Worm (Caenorhabditis elegans): ENCODE results near the gene clec-225.

The clec-225 gene

DNA sequence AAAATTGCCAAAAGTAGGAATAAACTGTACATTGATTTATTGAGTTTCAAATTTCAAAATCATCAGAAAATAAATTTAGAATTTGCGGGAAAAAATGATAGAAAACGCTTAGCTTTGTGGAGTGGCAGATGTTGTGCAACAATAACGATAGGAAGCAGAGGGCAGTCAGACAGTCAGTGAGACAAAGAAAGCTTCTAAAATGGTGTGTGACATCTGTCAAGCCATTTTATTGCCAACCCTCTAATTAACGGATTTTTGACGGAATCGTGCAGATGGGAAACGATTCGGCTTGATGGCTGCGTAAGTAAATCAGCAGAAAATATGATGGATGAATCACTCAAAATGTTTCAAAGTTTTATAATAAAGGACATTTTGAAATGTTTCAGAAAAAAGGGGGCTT is 14.6 kb downstream of the clec-225 start, which contains the start of gene max-1:
Gene max-1 (minus strand): TSS at position 124 of the 400 bp plus-strand sequence.
- TF ChIP-seq hmbx-1 (tag; optimal IDR thresholded peaks at IDR 0.05) (no peak), ceh-36 (tag; optimal IDR thresholded peaks at IDR 0.05) (no peak)

DNA sequence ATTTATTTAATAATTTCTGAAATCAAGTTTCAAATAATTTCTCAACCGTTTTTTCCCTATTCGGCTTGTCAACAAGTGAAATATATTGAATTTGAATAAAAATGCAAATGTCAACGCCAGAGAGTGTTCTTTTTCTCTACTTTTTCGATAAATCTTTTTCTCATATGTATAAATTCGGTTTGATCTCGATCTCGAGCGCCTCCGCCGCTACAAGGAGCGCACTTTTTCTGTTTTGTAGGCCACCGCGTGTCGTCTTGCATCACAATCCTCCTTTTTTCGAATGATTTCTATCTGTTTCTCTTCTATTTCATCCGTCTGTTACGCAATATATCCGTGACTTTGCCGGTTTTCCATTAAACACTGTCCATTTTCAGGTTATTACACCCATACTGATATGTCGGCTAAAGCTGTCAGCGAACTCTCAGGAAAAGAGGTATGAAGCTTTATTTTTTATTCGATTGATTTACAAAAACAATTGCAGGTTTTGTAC is 18.5 kb downstream of the clec-225 start, which contains the start of gene acly-2:
Gene acly-2 (plus strand): TSS at position 375 of the 490 bp plus-strand sequence.
- TF ChIP-seq hnd-1 (tag; optimal IDR thresholded peaks at IDR 0.05): no peak
- no peak for TF ChIP-seq aly-1 (tag; optimal IDR thresholded peaks at IDR 0.05)
- no peak for TF ChIP-seq ets-7 (tag; optimal IDR thresholded peaks at IDR 0.05)
- no peak for TF ChIP-seq flt-1 (GFP tag; IDR thresholded peaks at IDR 0.05)
- no peak for TF ChIP-seq hmg-4 (GFP tag; optimal IDR thresholded peaks at IDR 0.05)
- no peak for TF ChIP-seq ceh-36 (tag; optimal IDR thresholded peaks at IDR 0.05)
- TF ChIP-seq ceh-13 (GFP tag; optimal IDR thresholded peaks at IDR 0.05): no peak
- TF ChIP-seq B0310.2 (tag; optimal IDR thresholded peaks at IDR 0.05): no peak
- no peak for TF ChIP-seq tra-4 (tag; optimal IDR thresholded peaks at IDR 0.05)
- TF ChIP-seq tbx-11 (GFP tag; IDR thresholded peaks at IDR 0.05): no peak
- TF ChIP-seq ama-1 (optimal IDR thresholded peaks at IDR 0.05): no peak

DNA sequence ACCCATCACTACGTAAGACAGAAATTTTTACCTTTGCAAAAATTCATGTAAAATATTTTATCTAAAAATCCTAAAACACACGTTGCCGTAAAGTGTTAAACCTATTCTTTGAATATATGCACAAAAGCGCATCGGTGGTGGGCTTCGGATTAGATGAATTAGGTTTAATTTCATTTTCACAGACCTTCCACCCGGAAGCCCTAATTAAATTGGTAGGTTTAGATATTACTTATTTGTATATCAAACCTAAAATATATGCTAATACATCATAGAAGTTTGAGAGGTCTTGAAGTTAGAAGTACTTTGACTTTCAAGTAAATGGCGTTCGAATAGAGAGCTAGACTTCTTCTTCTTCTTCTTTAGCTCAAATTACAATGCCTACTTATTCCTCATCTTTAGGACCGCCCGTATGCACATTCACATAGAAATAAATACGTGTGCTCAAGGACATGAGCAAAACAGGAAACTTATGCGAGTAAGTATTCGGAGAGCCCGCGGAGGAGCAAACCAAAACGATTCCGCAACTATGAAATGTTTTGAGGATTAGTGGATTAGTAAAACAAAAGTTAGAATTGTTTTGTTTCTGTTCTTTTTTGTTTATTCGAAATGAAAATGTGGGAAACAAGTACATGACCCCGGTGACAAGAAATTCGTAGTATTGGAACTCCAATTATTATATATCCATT is 20.0 kb downstream of the clec-225 start:
- TF ChIP-seq ceh-36 (tag; optimal IDR thresholded peaks at IDR 0.05): no peak
- TF ChIP-seq pes-1 (GFP tag; IDR thresholded peaks at IDR 0.05): no peak
- no peak for TF ChIP-seq ama-1 (optimal IDR thresholded peaks at IDR 0.05)
- TF ChIP-seq flt-1 (GFP tag; IDR thresholded peaks at IDR 0.05): no peak
- no peak for TF ChIP-seq hnd-1 (tag; optimal IDR thresholded peaks at IDR 0.05)
- TF ChIP-seq F13C5.2 (tag; optimal IDR thresholded peaks at IDR 0.05): no peak
- TF ChIP-seq sea-1 (GFP tag; conservative IDR thresholded peaks at IDR 0.05): no peak
- TF ChIP-seq tra-4 (tag; optimal IDR thresholded peaks at IDR 0.05): no peak
- no peak for TF ChIP-seq hmbx-1 (tag; optimal IDR thresholded peaks at IDR 0.05)
- TF ChIP-seq hmg-4 (GFP tag; optimal IDR thresholded peaks at IDR 0.05): no peak

DNA sequence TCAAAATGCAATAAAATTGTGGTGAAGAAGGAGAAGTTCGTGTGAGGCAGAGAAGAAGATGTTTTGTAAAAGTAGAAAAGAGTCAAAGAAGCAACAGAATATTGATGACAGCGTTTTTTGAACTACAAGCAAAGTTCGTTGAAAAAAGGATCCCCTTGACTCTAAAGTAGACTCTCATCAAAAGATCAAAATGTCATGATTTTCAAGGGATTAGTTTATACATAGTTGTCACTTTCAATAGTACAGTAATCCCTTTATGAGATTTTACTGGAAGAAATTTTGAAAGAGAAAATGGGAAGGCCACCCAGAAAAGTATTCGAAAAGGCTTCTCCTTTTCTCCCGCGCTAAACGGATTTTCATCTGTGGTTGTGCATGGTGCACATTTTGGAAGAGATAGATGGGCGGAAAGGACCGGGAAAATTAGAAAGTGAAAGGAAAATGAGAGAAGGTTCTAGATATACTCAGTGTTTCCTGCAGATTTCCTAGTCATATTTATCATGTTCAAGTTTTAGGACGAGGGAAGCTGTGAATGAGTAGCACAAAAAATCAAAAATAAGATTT is 21.7 kb downstream of the clec-225 start:
- no peak for TF ChIP-seq F13C5.2 (tag; optimal IDR thresholded peaks at IDR 0.05)
- no peak for TF ChIP-seq pes-1 (GFP tag; IDR thresholded peaks at IDR 0.05)
- no peak for TF ChIP-seq tbx-11 (GFP tag; IDR thresholded peaks at IDR 0.05)
- no peak for TF ChIP-seq B0310.2 (tag; optimal IDR thresholded peaks at IDR 0.05)
- no peak for TF ChIP-seq aly-1 (tag; optimal IDR thresholded peaks at IDR 0.05)
- no peak for TF ChIP-seq hnd-1 (tag; optimal IDR thresholded peaks at IDR 0.05)
- TF ChIP-seq hmbx-1 (tag; optimal IDR thresholded peaks at IDR 0.05): no peak
- no peak for TF ChIP-seq ets-7 (tag; optimal IDR thresholded peaks at IDR 0.05)
- TF ChIP-seq ceh-36 (tag; optimal IDR thresholded peaks at IDR 0.05): no peak
- TF ChIP-seq flt-1 (GFP tag; IDR thresholded peaks at IDR 0.05): no peak
- TF ChIP-seq sea-1 (GFP tag; conservative IDR thresholded peaks at IDR 0.05): no peak
- no peak for TF ChIP-seq hmg-4 (GFP tag; optimal IDR thresholded peaks at IDR 0.05)
- no peak for TF ChIP-seq scrt-1 (GFP tag; IDR thresholded peaks at IDR 0.05)
- no peak for TF ChIP-seq tbx-37 (GFP tag; conservative IDR thresholded peaks at IDR 0.05)
- no peak for TF ChIP-seq ceh-13 (GFP tag; optimal IDR thresholded peaks at IDR 0.05)
- no peak for TF ChIP-seq ama-1 (optimal IDR thresholded peaks at IDR 0.05)
- no peak for TF ChIP-seq tra-4 (tag; optimal IDR thresholded peaks at IDR 0.05)

DNA sequence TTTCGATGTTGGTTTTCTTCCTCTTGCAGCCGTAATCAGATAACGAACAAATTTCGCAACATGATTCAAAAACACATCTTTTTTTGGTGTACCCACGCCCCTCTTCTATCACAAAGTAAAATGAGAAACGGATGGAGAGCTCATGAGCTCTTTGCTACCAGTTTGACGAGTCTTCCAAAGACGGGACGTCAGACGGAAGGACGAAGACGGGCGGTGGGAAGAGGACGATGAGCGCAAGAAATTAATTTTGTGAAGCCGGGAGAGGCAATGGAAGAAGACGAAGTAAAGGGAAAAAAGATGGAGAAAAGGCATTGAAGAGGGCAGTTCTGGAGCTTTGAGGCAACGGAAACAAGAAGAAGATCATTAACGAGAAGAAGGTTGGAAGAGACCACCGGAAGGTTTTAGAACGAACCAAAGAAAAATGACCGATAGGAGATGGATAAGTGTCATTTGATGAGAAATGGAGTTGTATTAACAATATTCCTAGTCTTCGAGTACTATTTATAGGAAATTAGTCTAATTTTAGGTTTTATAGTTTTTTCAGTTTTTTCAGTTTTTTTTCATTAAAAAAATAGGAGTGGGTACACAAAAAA is 23.0 kb downstream of the clec-225 start:
- TF ChIP-seq ets-7 (tag; optimal IDR thresholded peaks at IDR 0.05) (no peak), ceh-36 (tag; optimal IDR thresholded peaks at IDR 0.05) (no peak), flt-1 (GFP tag; IDR thresholded peaks at IDR 0.05) (no peak), F13C5.2 (tag; optimal IDR thresholded peaks at IDR 0.05) (no peak), ama-1 (optimal IDR thresholded peaks at IDR 0.05) (no peak), B0310.2 (tag; optimal IDR thresholded peaks at IDR 0.05) (no peak), tra-4 (tag; optimal IDR thresholded peaks at IDR 0.05) (no peak), hmg-4 (GFP tag; optimal IDR thresholded peaks at IDR 0.05) (no peak), sea-1 (GFP tag; conservative IDR thresholded peaks at IDR 0.05) (no peak), tbx-11 (GFP tag; IDR thresholded peaks at IDR 0.05) (no peak), pes-1 (GFP tag; IDR thresholded peaks at IDR 0.05) (no peak), aly-1 (tag; optimal IDR thresholded peaks at IDR 0.05) (no peak), scrt-1 (GFP tag; IDR thresholded peaks at IDR 0.05) (no peak), ceh-13 (GFP tag; optimal IDR thresholded peaks at IDR 0.05) (no peak), hmbx-1 (tag; optimal IDR thresholded peaks at IDR 0.05) (no peak), hnd-1 (tag; optimal IDR thresholded peaks at IDR 0.05) (no peak), tbx-37 (GFP tag; conservative IDR thresholded peaks at IDR 0.05) (no peak)

DNA sequence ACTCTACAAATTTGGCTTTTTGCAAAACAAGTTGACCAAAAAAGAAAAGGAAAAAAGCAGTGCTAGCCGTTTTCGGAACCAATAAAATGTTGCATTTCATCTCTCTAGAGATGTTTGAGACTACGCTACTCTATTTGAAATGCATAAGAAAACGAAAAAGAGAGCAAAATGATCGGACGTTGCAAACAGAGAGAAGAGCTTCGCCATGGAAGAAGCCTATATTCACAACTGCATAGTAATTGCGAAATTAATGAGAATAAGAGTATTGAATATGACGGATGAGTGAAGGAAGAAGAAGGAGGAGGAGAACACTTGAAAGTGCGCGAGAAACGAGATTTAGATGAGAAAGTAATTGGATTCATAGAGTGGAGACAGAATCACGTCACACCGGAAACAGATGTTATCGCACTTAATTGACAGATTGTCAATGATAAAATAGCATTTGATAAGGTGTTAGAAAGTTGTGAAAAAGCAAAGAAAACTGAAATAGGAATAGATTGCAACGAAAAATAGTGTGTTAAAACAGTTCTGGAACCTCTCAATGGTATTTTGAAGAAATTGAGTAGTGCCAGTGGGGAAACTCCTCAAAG is 28.8 kb downstream of the clec-225 start:
- TF ChIP-seq sea-1 (GFP tag; conservative IDR thresholded peaks at IDR 0.05): no peak
- no peak for TF ChIP-seq hmbx-1 (tag; optimal IDR thresholded peaks at IDR 0.05)
- no peak for TF ChIP-seq hnd-1 (tag; optimal IDR thresholded peaks at IDR 0.05)
- TF ChIP-seq ceh-13 (GFP tag; optimal IDR thresholded peaks at IDR 0.05): no peak
- TF ChIP-seq ceh-36 (tag; optimal IDR thresholded peaks at IDR 0.05): no peak
- TF ChIP-seq tbx-11 (GFP tag; IDR thresholded peaks at IDR 0.05): no peak
- TF ChIP-seq tbx-37 (GFP tag; conservative IDR thresholded peaks at IDR 0.05): no peak
- TF ChIP-seq B0310.2 (tag; optimal IDR thresholded peaks at IDR 0.05): no peak
- no peak for TF ChIP-seq ama-1 (optimal IDR thresholded peaks at IDR 0.05)
- TF ChIP-seq ets-7 (tag; optimal IDR thresholded peaks at IDR 0.05): no peak

DNA sequence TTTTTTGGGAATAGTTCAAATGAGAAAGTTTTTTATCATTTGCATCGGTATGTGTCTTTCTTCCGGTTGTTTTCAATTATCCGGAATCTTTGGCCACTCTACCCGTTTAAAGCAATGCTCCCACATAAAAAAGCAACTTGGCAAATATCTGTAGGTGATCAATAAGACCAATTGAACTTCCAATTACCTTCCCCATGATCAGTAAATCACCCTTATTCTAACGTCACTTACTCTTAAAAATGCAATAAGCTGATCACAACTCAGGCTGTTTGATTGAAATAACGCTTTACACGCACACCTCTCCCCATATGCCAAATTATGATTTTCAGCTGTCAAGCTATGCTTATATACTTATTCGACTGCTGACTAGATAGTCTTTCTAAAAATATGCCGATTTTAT is 39.0 kb downstream of the clec-225 start, which contains the start of gene C34B4.5:
Gene C34B4.5 (plus strand): TSS at position 301 of the 400 bp plus-strand sequence.
- TF ChIP-seq B0310.2 (tag; optimal IDR thresholded peaks at IDR 0.05): no peak
- TF ChIP-seq tbx-37 (GFP tag; conservative IDR thresholded peaks at IDR 0.05): no peak
- TF ChIP-seq ceh-13 (GFP tag; optimal IDR thresholded peaks at IDR 0.05): no peak
- no peak for TF ChIP-seq sea-1 (GFP tag; conservative IDR thresholded peaks at IDR 0.05)
- TF ChIP-seq hnd-1 (tag; optimal IDR thresholded peaks at IDR 0.05): no peak
- no peak for TF ChIP-seq hmg-4 (GFP tag; optimal IDR thresholded peaks at IDR 0.05)
- no peak for TF ChIP-seq ama-1 (optimal IDR thresholded peaks at IDR 0.05)
- TF ChIP-seq F13C5.2 (tag; optimal IDR thresholded peaks at IDR 0.05): no peak
- TF ChIP-seq tbx-11 (GFP tag; IDR thresholded peaks at IDR 0.05): no peak
- no peak for TF ChIP-seq ets-7 (tag; optimal IDR thresholded peaks at IDR 0.05)
- TF ChIP-seq pes-1 (GFP tag; IDR thresholded peaks at IDR 0.05): no peak
- no peak for TF ChIP-seq aly-1 (tag; optimal IDR thresholded peaks at IDR 0.05)
- no peak for TF ChIP-seq tra-4 (tag; optimal IDR thresholded peaks at IDR 0.05)
